Fruit fly (Drosophila melanogaster) whole organism, wandering third instar larva: ENCODE results near the gene eff.

Source experiments
- Abd-B ChIP-seq: fragments of >200 bp; optimal IDR thresholded peaks from 2 replicates; lab custom pipeline; 2017; ENCODE audit warnings: missing biosample characterization, missing genetic modification characterization
- CG32264 ChIP-seq: fragments of 200-800 bp; sonication (Bioruptor generic); optimal IDR thresholded peaks from 2 replicates; lab custom pipeline; 2016; ENCODE audit warnings: missing biosample characterization, missing genetic modification characterization
- CG9705 ChIP-seq: fragments of 200-800 bp; sonication (Bioruptor generic); optimal IDR thresholded peaks from 2 replicates; lab custom pipeline; 2018; ENCODE audit warnings: missing biosample characterization, mild to moderate bottlenecking, missing genetic modification characterization
- CrebA ChIP-seq: fragments of 200-800 bp; sonication (Bioruptor generic); optimal IDR thresholded peaks from 2 replicates; lab custom pipeline; 2016; ENCODE audit warnings: missing biosample characterization, mild to moderate bottlenecking, missing genetic modification characterization, borderline replicate concordance
- Dfd ChIP-seq: fragments of >200 bp; optimal IDR thresholded peaks from 2 replicates; lab custom pipeline; 2017; ENCODE audit warnings: missing biosample characterization, missing genetic modification characterization
- Dif ChIP-seq: fragments of 200-275, 200-300 bp; sonication (Bioruptor generic); optimal IDR thresholded peaks from 2 replicates; lab custom pipeline; 2018; ENCODE audit warnings: missing biosample characterization, missing genetic modification characterization; ENCODE audit not compliant: partially characterized antibody
- GATAd ChIP-seq: sonication (Bioruptor generic); optimal IDR thresholded peaks from 2 replicates; lab custom pipeline; 2016; ENCODE audit warnings: missing biosample characterization, missing genetic modification characterization
- HLH106 ChIP-seq: fragments of 200-800 bp; optimal IDR thresholded peaks from 3 replicates; lab custom pipeline; 2019; ENCODE audit warnings: missing biosample characterization, mild to moderate bottlenecking, missing genetic modification characterization, moderate library complexity
- Hnf4 ChIP-seq: fragments of 200-800 bp; sonication (Bioruptor generic); optimal IDR thresholded peaks from 2 replicates; lab custom pipeline; 2016; ENCODE audit warnings: missing biosample characterization, mild to moderate bottlenecking, missing genetic modification characterization
- Hr78 ChIP-seq: fragments of >200 bp; optimal IDR thresholded peaks from 2 replicates; lab custom pipeline; 2017; ENCODE audit warnings: missing biosample characterization, missing genetic modification characterization
- Hr83 ChIP-seq: fragments of 200-300 bp; sonication (Bioruptor generic); optimal IDR thresholded peaks from 2 replicates; lab custom pipeline; 2016; ENCODE audit warnings: missing biosample characterization, mild to moderate bottlenecking, missing genetic modification characterization, moderate library complexity; ENCODE audit not compliant: poor library complexity, severe bottlenecking
- Jra ChIP-seq: sonication (Bioruptor generic); optimal IDR thresholded peaks from 2 replicates; lab custom pipeline; 2016; ENCODE audit warnings: missing biosample characterization, missing genetic modification characterization
- Mio ChIP-seq: sonication (Bioruptor generic); optimal IDR thresholded peaks from 2 replicates; lab custom pipeline; 2016; ENCODE audit warnings: missing biosample characterization, missing genetic modification characterization
- Myc ChIP-seq: fragments of >200 bp; optimal IDR thresholded peaks from 2 replicates; lab custom pipeline; 2017
- N ChIP-seq: fragments of >200 bp; optimal IDR thresholded peaks from 2 replicates; lab custom pipeline; 2018; ENCODE audit warnings: missing biosample characterization, missing external identifiers, missing genetic modification characterization
- OdsH ChIP-seq: fragments of 200-800 bp; sonication (Bioruptor generic); optimal IDR thresholded peaks from 2 replicates; lab custom pipeline; 2016; ENCODE audit warnings: missing biosample characterization, mild to moderate bottlenecking, missing genetic modification characterization
- Rel ChIP-seq, 2 experiments: fragments of 200-800 bp; sonication (Bioruptor generic) in 1 of 2; optimal IDR thresholded peaks; 2 replicates in 1 of 2; 3 replicates in 1 of 2; lab custom pipeline; 2016 to 2019; ENCODE audit warnings: mild to moderate bottlenecking in 2 of 2, missing biosample characterization in 2 of 2, missing genetic modification characterization in 2 of 2, moderate library complexity in 1 of 2
- Sp1 ChIP-seq: fragments of 200-800 bp; sonication (Bioruptor generic); optimal IDR thresholded peaks from 3 replicates; lab custom pipeline; 2019; ENCODE audit warnings: missing biosample characterization, mild to moderate bottlenecking, missing genetic modification characterization, moderate library complexity
- Vsx2 ChIP-seq: fragments of 200-300, 225-300 bp; sonication (Bioruptor generic); optimal IDR thresholded peaks from 2 replicates; lab custom pipeline; 2018; ENCODE audit warnings: missing biosample characterization, missing genetic modification characterization; ENCODE audit not compliant: partially characterized antibody
- br ChIP-seq: fragments of 200-800 bp; sonication (Bioruptor generic); optimal IDR thresholded peaks from 2 replicates; lab custom pipeline; 2016; ENCODE audit warnings: missing biosample characterization, missing genetic modification characterization
- brk ChIP-seq: fragments of 200-800 bp; sonication (Bioruptor generic); optimal IDR thresholded peaks from 2 replicates; lab custom pipeline; 2016; ENCODE audit warnings: missing biosample characterization, mild to moderate bottlenecking, missing genetic modification characterization
- dmrt93B ChIP-seq: fragments of 200-800 bp; sonication (Bioruptor generic); optimal IDR thresholded peaks from 2 replicates; lab custom pipeline; 2018; ENCODE audit warnings: missing biosample characterization, mild to moderate bottlenecking, missing genetic modification characterization
- dsf ChIP-seq: sonication (Bioruptor generic); optimal IDR thresholded peaks from 2 replicates; lab custom pipeline; 2016; ENCODE audit warnings: missing biosample characterization, missing genetic modification characterization, borderline replicate concordance
- ey ChIP-seq: fragments of 200-800 bp; sonication (Bioruptor generic); optimal IDR thresholded peaks from 2 replicates; lab custom pipeline; 2016; ENCODE audit warnings: missing biosample characterization, missing genetic modification characterization
- foxo ChIP-seq, 2 experiments: fragments of 200-800 bp; sonication (Bioruptor generic); optimal IDR thresholded peaks; 2 replicates in 1 of 2; 3 replicates in 1 of 2; lab custom pipeline; 2016 to 2017; ENCODE audit warnings: missing biosample characterization in 2 of 2, missing genetic modification characterization in 2 of 2
- h ChIP-seq: fragments of 200-800 bp; sonication (Bioruptor generic); optimal IDR thresholded peaks from 3 replicates; lab custom pipeline; 2016; ENCODE audit warnings: missing biosample characterization, mild to moderate bottlenecking, missing genetic modification characterization
- jim ChIP-seq: fragments of 175-275, 200-325 bp; sonication (Bioruptor generic); optimal IDR thresholded peaks from 2 replicates; lab custom pipeline; 2016; ENCODE audit warnings: missing biosample characterization, mild to moderate bottlenecking, missing genetic modification characterization
- lola ChIP-seq: fragments of >200 bp; optimal IDR thresholded peaks from 2 replicates; lab custom pipeline; 2017; ENCODE audit warnings: missing biosample characterization, missing genetic modification characterization
- pan ChIP-seq: fragments of >200 bp; optimal IDR thresholded peaks from 2 replicates; lab custom pipeline; 2017
- psq ChIP-seq: fragments of 200-800 bp; sonication (Bioruptor generic); optimal IDR thresholded peaks from 3 replicates; lab custom pipeline; 2017; ENCODE audit warnings: missing biosample characterization, mild to moderate bottlenecking, missing genetic modification characterization, moderate library complexity
- rgr ChIP-seq: fragments of 200-800 bp; sonication (Bioruptor generic); optimal IDR thresholded peaks from 3 replicates; lab custom pipeline; 2016; ENCODE audit warnings: missing biosample characterization, mild to moderate bottlenecking, missing genetic modification characterization
- sage ChIP-seq: fragments of 200-800 bp; sonication (Bioruptor generic); optimal IDR thresholded peaks from 2 replicates; lab custom pipeline; 2016; ENCODE audit warnings: missing biosample characterization, mild to moderate bottlenecking, missing genetic modification characterization
- sv ChIP-seq: fragments of 200-800 bp; sonication (Bioruptor generic); optimal IDR thresholded peaks from 3 replicates; lab custom pipeline; 2016; ENCODE audit warnings: missing biosample characterization, missing genetic modification characterization
- tai ChIP-seq: sonication (Bioruptor generic); optimal IDR thresholded peaks from 2 replicates; lab custom pipeline; 2016; ENCODE audit warnings: missing biosample characterization, missing genetic modification characterization
- usp ChIP-seq: fragments of >200 bp; optimal IDR thresholded peaks from 2 replicates; lab custom pipeline; 2017; ENCODE audit warnings: missing biosample characterization, missing genetic modification characterization
- woc ChIP-seq: sonication (Bioruptor generic); optimal IDR thresholded peaks from 2 replicates; lab custom pipeline; 2016; ENCODE audit warnings: missing biosample characterization, mild to moderate bottlenecking, missing genetic modification characterization

Gene eff

dm6 chr3R:14706354-14706753 lies 34.8 kb downstream of the eff start:
- no peak for TF ChIP-seq lola (GFP tag; lab: Kevin White, UChicago)
- no peak for TF ChIP-seq GATAd (GFP tag; lab: Kevin White, UChicago)
- TF ChIP-seq Vsx2: no peak
- no peak for TF ChIP-seq Myc (lab: Kevin White, UChicago)
- TF ChIP-seq Hnf4 (GFP tag; lab: Kevin White, UChicago): no peak
- TF ChIP-seq jim (GFP tag; lab: Kevin White, UChicago): no peak
- TF ChIP-seq tai (GFP tag; lab: Kevin White, UChicago): no peak
- TF ChIP-seq h (GFP tag; lab: Kevin White, UChicago): no peak
- no peak for TF ChIP-seq CG9705
- TF ChIP-seq Hr83: no peak

dm6 chr3R:14705270-14705669 lies 35.8 kb downstream of the eff start:
- TF ChIP-seq Rel (GFP tag; optimal IDR thresholded peaks at IDR 0.05; lab: Kevin White, UChicago) (no peak), Rel (tag; optimal IDR thresholded peaks at IDR 0.05; lab: Kevin White, UChicago) (peak; percentile 10), sv (GFP tag; lab: Kevin White, UChicago) (no peak), dmrt93B (no peak)

dm6 chr3R:14703302-14704192 lies 37.6 kb downstream of the eff start:
- TF ChIP-seq sv (GFP tag; lab: Kevin White, UChicago) (no peak), sage (GFP tag; lab: Kevin White, UChicago) (no peak), ey (GFP tag; lab: Kevin White, UChicago) (no peak), Rel (GFP tag; optimal IDR thresholded peaks at IDR 0.05; lab: Kevin White, UChicago) (no peak), Rel (tag; optimal IDR thresholded peaks at IDR 0.05; lab: Kevin White, UChicago) (peak; percentile 20), Sp1 (GFP tag; lab: Kevin White, UChicago) (peak; percentile 32), dmrt93B (no peak), rgr (GFP tag; lab: Kevin White, UChicago) (no peak), pan (lab: Kevin White, UChicago) (no peak), foxo (GFP tag; optimal IDR thresholded peaks at IDR 0.05; lab: Kevin White, UChicago) (no peak), HLH106 (tag; lab: Kevin White, UChicago) (no peak), usp (GFP tag; lab: Kevin White, UChicago) (no peak), lola (GFP tag; lab: Kevin White, UChicago) (no peak), Hnf4 (GFP tag; lab: Kevin White, UChicago) (no peak), CG32264 (no peak), Myc (lab: Kevin White, UChicago) (no peak), GATAd (GFP tag; lab: Kevin White, UChicago) (no peak), CrebA (GFP tag; lab: Kevin White, UChicago) (no peak), brk (GFP tag; lab: Kevin White, UChicago) (no peak), jim (GFP tag; lab: Kevin White, UChicago) (no peak), Hr78 (no peak), OdsH (GFP tag; lab: Kevin White, UChicago) (no peak), h (GFP tag; lab: Kevin White, UChicago) (peak; percentile 7), br (GFP tag; lab: Kevin White, UChicago) (no peak), tai (GFP tag; lab: Kevin White, UChicago) (no peak), Hr83 (no peak)
- TF ChIP-seq, all 38 proteins: peak for 3

dm6 chr3R:14696949-14697513 lies 44.1 kb downstream of the eff start, which contains the start of gene Meltrin:
TSS of gene Meltrin (minus strand) at chr3R:14697292.
- peak; percentile 42 for TF ChIP-seq HLH106 (tag; lab: Kevin White, UChicago)
- TF ChIP-seq Sp1 (GFP tag; lab: Kevin White, UChicago): peak; percentile 67
- no peak for TF ChIP-seq CG9705
- no peak for TF ChIP-seq CG32264
- no peak for TF ChIP-seq GATAd (GFP tag; lab: Kevin White, UChicago)
- TF ChIP-seq psq (GFP tag; lab: Kevin White, UChicago): peak; percentile 53
- no peak for TF ChIP-seq woc (GFP tag; lab: Kevin White, UChicago)
- no peak for TF ChIP-seq Vsx2
- TF ChIP-seq Hr78: no peak
- TF ChIP-seq Abd-B (GFP tag; lab: Kevin White, UChicago): no peak
- TF ChIP-seq ey (GFP tag; lab: Kevin White, UChicago): no peak
- TF ChIP-seq Dif (GFP tag; lab: Kevin White, UChicago): peak; percentile 74
- no peak for TF ChIP-seq Rel (GFP tag; optimal IDR thresholded peaks at IDR 0.05; lab: Kevin White, UChicago)
- TF ChIP-seq Rel (tag; optimal IDR thresholded peaks at IDR 0.05; lab: Kevin White, UChicago): peak; percentile 81
- peak; percentile 71 for TF ChIP-seq Jra (GFP tag; lab: Kevin White, UChicago)
- TF ChIP-seq CrebA (GFP tag; lab: Kevin White, UChicago): no peak
- TF ChIP-seq jim (GFP tag; lab: Kevin White, UChicago): peak; percentile 77
- TF ChIP-seq lola (GFP tag; lab: Kevin White, UChicago): no peak
- TF ChIP-seq Hnf4 (GFP tag; lab: Kevin White, UChicago): peak; percentile 69
- peak; percentile 71 for TF ChIP-seq rgr (GFP tag; lab: Kevin White, UChicago)
- TF ChIP-seq Mio (GFP tag; lab: Kevin White, UChicago): no peak
- TF ChIP-seq brk (GFP tag; lab: Kevin White, UChicago): peak; percentile 80
- no peak for TF ChIP-seq pan (lab: Kevin White, UChicago)
- TF ChIP-seq OdsH (GFP tag; lab: Kevin White, UChicago): peak; percentile 37
- no peak for TF ChIP-seq sage (GFP tag; lab: Kevin White, UChicago)
- TF ChIP-seq dsf (GFP tag; lab: Kevin White, UChicago): peak; percentile 15
- TF ChIP-seq h (GFP tag; lab: Kevin White, UChicago): peak; percentile 68
- no peak for TF ChIP-seq Myc (lab: Kevin White, UChicago)
- TF ChIP-seq tai (GFP tag; lab: Kevin White, UChicago): peak; percentile 60
- TF ChIP-seq dmrt93B: no peak
- peak in 1 of 2 experiments; percentile 57 for TF ChIP-seq foxo (GFP tag; optimal IDR thresholded peaks at IDR 0.05; lab: Kevin White, UChicago)
- peak; percentile 61 for TF ChIP-seq sv (GFP tag; lab: Kevin White, UChicago)
- TF ChIP-seq Dfd (GFP tag; lab: Kevin White, UChicago): no peak
- no peak for TF ChIP-seq N (GFP tag; lab: Kevin White, UChicago)
